Worm (Caenorhabditis elegans): Measurements from ENCODE around the gene R10E9.3.

Gene R10E9.3

ce11 chrIII:3914049-3914448, 46.0 kb upstream of the R10E9.3 start, which contains the start of gene pat-3:
Gene pat-3 (minus strand): TSS chrIII:3914149.
- TF ChIP-seq mdt-29 (GFP tag; IDR thresholded peaks at IDR 0.05) (no peak), nhr-76 (tag; optimal IDR thresholded peaks at IDR 0.05) (no peak), nhr-111 (GFP tag; optimal IDR thresholded peaks at IDR 0.05) (no peak), dmd-9 (GFP tag; IDR thresholded peaks at IDR 0.05) (no peak), nhr-6 (tag; optimal IDR thresholded peaks at IDR 0.05) (no peak), gei-8 (GFP tag; optimal IDR thresholded peaks at IDR 0.05) (no peak), ztf-11 (tag; optimal IDR thresholded peaks at IDR 0.05) (no peak), ZK337.2 (GFP tag; IDR thresholded peaks at IDR 0.05) (no peak), duxl-1 (tag; optimal IDR thresholded peaks at IDR 0.05; ENCODE audit: poor library complexity) (no peak), lin-39 (tag; optimal IDR thresholded peaks at IDR 0.05) (no peak), ZK546.5 (tag; optimal IDR thresholded peaks at IDR 0.05) (no peak), saeg-2 (GFP tag; IDR thresholded peaks at IDR 0.05) (no peak)

ce11 chrIII:3914836-3915235, 45.2 kb upstream of the R10E9.3 start:
- TF ChIP-seq cey-2 (tag; optimal IDR thresholded peaks at IDR 0.05; ENCODE audit: borderline replicate concordance, insufficient read depth): no peak
- TF ChIP-seq rbr-2 (tag; optimal IDR thresholded peaks at IDR 0.05): no peak
- TF ChIP-seq hlh-11 (tag; optimal IDR thresholded peaks at IDR 0.05): peak; percentile 20
- TF ChIP-seq Y48G9A.11 (GFP tag; IDR thresholded peaks at IDR 0.05): no peak
- no peak for TF ChIP-seq unc-130 (GFP tag; optimal IDR thresholded peaks at IDR 0.05)
- TF ChIP-seq F49E8.2 (tag; optimal IDR thresholded peaks at IDR 0.05; ENCODE audit: borderline replicate concordance): no peak
- TF ChIP-seq dmd-6 (GFP tag; IDR thresholded peaks at IDR 0.05): no peak
- TF ChIP-seq nhr-41 (GFP tag; IDR thresholded peaks at IDR 0.05): no peak
- no peak for TF ChIP-seq ZK337.2 (GFP tag; IDR thresholded peaks at IDR 0.05)
- peak; percentile 82 for TF ChIP-seq aha-1 (tag)
- no peak for TF ChIP-seq skn-1 (tag; optimal IDR thresholded peaks at IDR 0.05)
- no peak for TF ChIP-seq zfp-2 (tag; optimal IDR thresholded peaks at IDR 0.05)
- TF ChIP-seq unc-62 (GFP tag; optimal IDR thresholded peaks at IDR 0.05 in 1 of 2): peak in 1 of 2 experiments; percentile 89
- TF ChIP-seq unc-62 (tag; optimal IDR thresholded peaks at IDR 0.05): no peak
- 0 out of 2 replicates have a peak, but pooled peaks have one; percentile 26 for TF ChIP-seq set-16 (GFP tag; IDR thresholded peaks at IDR 0.05)
- TF ChIP-seq lir-3 (tag; optimal IDR thresholded peaks at IDR 0.05): no peak
- TF ChIP-seq daf-16 (GFP tag; optimal IDR thresholded peaks at IDR 0.05): no peak
- no peak for TF ChIP-seq daf-16 (tag; optimal IDR thresholded peaks at IDR 0.05)
- no peak for TF ChIP-seq attf-4 (tag; optimal IDR thresholded peaks at IDR 0.05)
- no peak for TF ChIP-seq pqm-1 (tag; optimal IDR thresholded peaks at IDR 0.05)
- no peak for TF ChIP-seq dmd-8 (GFP tag; IDR thresholded peaks at IDR 0.05)
- TF ChIP-seq unc-39 (tag; optimal IDR thresholded peaks at IDR 0.05): no peak
- no peak for TF ChIP-seq lim-7 (GFP tag; IDR thresholded peaks at IDR 0.05)
- no peak for TF ChIP-seq nhr-76 (tag; optimal IDR thresholded peaks at IDR 0.05)
- no peak for TF ChIP-seq saeg-2 (GFP tag; IDR thresholded peaks at IDR 0.05)
- no peak for TF ChIP-seq daf-12 (tag; optimal IDR thresholded peaks at IDR 0.05)

ce11 chrIII:3915705-3916104, 44.3 kb upstream of the R10E9.3 start:
- TF ChIP-seq aha-1 (tag): peak; percentile 89
- no peak for TF ChIP-seq egl-43 (GFP tag; IDR thresholded peaks at IDR 0.05)
- no peak for TF ChIP-seq vab-7 (GFP tag; IDR thresholded peaks at IDR 0.05)
- TF ChIP-seq daf-12 (tag; optimal IDR thresholded peaks at IDR 0.05): no peak
- peak; percentile 39 for TF ChIP-seq mes-2 (tag; optimal IDR thresholded peaks at IDR 0.05; ENCODE audit: poor library complexity, severe bottlenecking)
- no peak for TF ChIP-seq unc-130 (GFP tag; optimal IDR thresholded peaks at IDR 0.05)
- TF ChIP-seq mep-1 (tag; optimal IDR thresholded peaks at IDR 0.05): peak; percentile 30

Data from whole organism, L4 larva.